Worm (Caenorhabditis elegans): ENCODE measurements around the gene inx-5.
A peak's percentile ranks its signal among the peaks of the same experiment; 100 is the strongest.
"Not testable (repeated sequence)": the region's sequence is repeated elsewhere in the genome, so short reads cannot be mapped to it uniquely, and the experiment has no call there.

inx-5 gene

DNA sequence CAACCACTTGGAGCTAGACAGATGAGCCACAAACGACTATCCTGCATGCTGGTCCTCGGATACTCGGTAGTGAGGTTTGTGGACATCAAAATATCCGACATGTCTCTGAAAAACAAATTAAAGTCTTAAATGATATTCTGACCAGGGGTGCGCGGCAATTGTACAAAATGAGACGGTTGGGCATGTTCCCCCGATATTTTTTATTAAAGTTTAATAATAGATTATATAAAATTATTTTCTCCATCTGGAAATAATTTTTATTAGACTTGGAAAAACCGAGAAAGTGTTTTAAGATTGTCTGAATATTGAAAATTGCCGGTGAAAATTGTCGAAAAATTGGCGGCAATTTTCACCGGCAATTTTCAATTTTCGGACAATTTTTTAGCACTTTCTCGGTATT is 25.6 kb upstream of the inx-5 start, which contains the start of gene F55E10.4:
F55E10.4 (minus strand) TSS at position 101 of the 400 bp plus-strand sequence.
- TF ChIP-seq Y116A8C.19 (tag; optimal IDR thresholded peaks at IDR 0.05; ENCODE audit: borderline replicate concordance) (no peak), nhr-71 (tag; optimal IDR thresholded peaks at IDR 0.05) (no peak), tbx-2 (tag; optimal IDR thresholded peaks at IDR 0.05) (no peak), ama-1 (optimal IDR thresholded peaks at IDR 0.05) (no peak), hpl-2 (GFP tag; optimal IDR thresholded peaks at IDR 0.05) (no peak), dsc-1 (tag; optimal IDR thresholded peaks at IDR 0.05) (no peak), fkh-10 (GFP tag; optimal IDR thresholded peaks at IDR 0.05) (no peak), swsn-7 (tag; optimal IDR thresholded peaks at IDR 0.05) (no peak), nhr-84 (tag; optimal IDR thresholded peaks at IDR 0.05) (no peak), mdl-1 (tag; optimal IDR thresholded peaks at IDR 0.05) (no peak), isw-1 (GFP tag; IDR thresholded peaks at IDR 0.05) (no peak), nhr-28 (tag; optimal IDR thresholded peaks at IDR 0.05) (no peak), lsy-2 (tag; optimal IDR thresholded peaks at IDR 0.05) (no peak), hlh-4 (tag; optimal IDR thresholded peaks at IDR 0.05) (no peak), nhr-20 (tag; optimal IDR thresholded peaks at IDR 0.05) (no peak)

DNA sequence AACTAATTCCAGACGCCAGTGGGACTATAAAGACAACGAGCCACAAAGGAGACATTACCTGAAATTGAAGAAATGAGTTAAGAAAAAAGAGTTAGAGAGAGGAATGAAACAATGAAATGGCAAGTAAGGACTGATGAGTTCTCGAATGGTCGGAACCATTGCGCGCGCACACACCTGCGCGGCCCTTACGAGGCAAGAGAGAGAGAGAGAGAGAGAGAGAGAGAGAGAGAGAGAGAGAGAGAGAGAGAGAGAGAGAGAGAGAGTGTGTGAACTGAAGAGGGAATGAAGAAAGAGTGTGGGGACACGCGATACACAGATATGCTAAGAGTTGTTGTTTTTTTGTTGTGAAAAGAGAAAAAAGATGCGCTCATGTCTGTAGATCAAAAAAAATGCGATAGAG is 24.2 kb upstream of the inx-5 start, which contains the start of gene R09F10.8:
R09F10.8 (minus strand) TSS at position 58 of the 400 bp plus-strand sequence.
- no peak for TF ChIP-seq aha-1 (tag; optimal IDR thresholded peaks at IDR 0.05)
- TF ChIP-seq irx-1 (tag; optimal IDR thresholded peaks at IDR 0.05): no peak
- TF ChIP-seq egl-13 (tag; optimal IDR thresholded peaks at IDR 0.05): no peak
- TF ChIP-seq lin-39 (tag; optimal IDR thresholded peaks at IDR 0.05): no peak
- TF ChIP-seq ceh-8 (GFP tag; optimal IDR thresholded peaks at IDR 0.05): no peak
- no peak for TF ChIP-seq lin-14 (GFP tag; optimal IDR thresholded peaks at IDR 0.05)
- TF ChIP-seq nhr-12 (tag; optimal IDR thresholded peaks at IDR 0.05): no peak
- TF ChIP-seq ces-1 (GFP tag; optimal IDR thresholded peaks at IDR 0.05): no peak
- no peak for TF ChIP-seq unc-86 (tag; optimal IDR thresholded peaks at IDR 0.05)
- TF ChIP-seq ztf-11 (tag; optimal IDR thresholded peaks at IDR 0.05): no peak
- no peak for TF ChIP-seq aly-2 (tag; optimal IDR thresholded peaks at IDR 0.05)
- no peak for TF ChIP-seq elt-2 (tag; optimal IDR thresholded peaks at IDR 0.05)
- no peak for TF ChIP-seq F16B12.6 (tag; optimal IDR thresholded peaks at IDR 0.05)
- TF ChIP-seq alr-1 (tag; optimal IDR thresholded peaks at IDR 0.05; ENCODE audit: borderline replicate concordance): no peak
- TF ChIP-seq mep-1 (tag; optimal IDR thresholded peaks at IDR 0.05): no peak
- TF ChIP-seq nhr-20 (tag; optimal IDR thresholded peaks at IDR 0.05): no peak

DNA sequence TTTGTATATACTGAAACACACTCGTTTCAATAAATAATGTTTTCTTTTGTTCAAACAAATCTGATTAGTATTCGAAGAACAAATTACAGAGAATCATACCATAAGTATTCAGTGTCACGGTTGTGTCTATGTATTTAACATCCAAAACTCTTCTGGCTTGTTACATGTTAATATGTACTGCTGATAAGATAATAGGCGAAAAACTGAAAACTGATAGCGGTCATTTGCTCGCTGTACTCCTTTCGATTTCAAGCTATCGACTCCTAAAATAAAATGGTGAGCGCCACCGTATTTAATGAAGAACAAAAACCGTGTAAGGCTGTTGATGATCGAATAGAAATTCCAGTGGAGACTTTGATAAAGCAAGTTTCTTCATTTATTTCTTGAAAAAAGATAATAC is 21.2 kb upstream of the inx-5 start, which contains the start of gene R09F10.1:
R09F10.1 (plus strand) TSS at position 222 of the 400 bp plus-strand sequence.
- TF ChIP-seq efl-1 (optimal IDR thresholded peaks at IDR 0.05): no peak
- TF ChIP-seq efl-1 (GFP tag; optimal IDR thresholded peaks at IDR 0.05 in 1 of 2): peak in 1 of 2 experiments; percentile 7
- peak; percentile 58 for TF ChIP-seq elt-2 (tag; optimal IDR thresholded peaks at IDR 0.05)
- TF ChIP-seq lir-3 (tag; optimal IDR thresholded peaks at IDR 0.05; ENCODE audit: poor library complexity): no peak

DNA sequence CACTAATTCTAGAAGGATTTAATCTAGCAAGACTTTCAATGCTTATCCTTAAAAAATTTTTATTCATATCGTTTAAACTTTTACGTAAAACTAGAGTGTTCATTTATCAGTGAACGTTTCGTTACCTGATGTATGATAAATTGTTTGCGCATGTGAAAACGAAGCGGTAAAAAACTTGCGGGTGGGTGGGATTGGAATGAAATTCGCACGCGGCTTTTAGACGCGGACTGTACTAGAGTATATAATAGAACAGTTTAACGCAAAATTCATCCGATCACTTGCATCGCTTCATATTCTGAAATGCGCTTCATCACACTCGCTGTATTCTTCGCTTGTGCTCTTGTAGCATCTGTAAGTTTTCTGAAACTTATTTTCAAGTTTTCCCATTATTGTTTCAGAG is 19.6 kb upstream of the inx-5 start, which contains the start of gene abu-9:
abu-9 (plus strand) TSS at position 301 of the 400 bp plus-strand sequence.
- TF ChIP-seq unc-98 (GFP tag; IDR thresholded peaks at IDR 0.05); ces-1 (GFP tag; optimal IDR thresholded peaks at IDR 0.05); nhr-84 (tag; optimal IDR thresholded peaks at IDR 0.05): not testable (repeated sequence)

DNA sequence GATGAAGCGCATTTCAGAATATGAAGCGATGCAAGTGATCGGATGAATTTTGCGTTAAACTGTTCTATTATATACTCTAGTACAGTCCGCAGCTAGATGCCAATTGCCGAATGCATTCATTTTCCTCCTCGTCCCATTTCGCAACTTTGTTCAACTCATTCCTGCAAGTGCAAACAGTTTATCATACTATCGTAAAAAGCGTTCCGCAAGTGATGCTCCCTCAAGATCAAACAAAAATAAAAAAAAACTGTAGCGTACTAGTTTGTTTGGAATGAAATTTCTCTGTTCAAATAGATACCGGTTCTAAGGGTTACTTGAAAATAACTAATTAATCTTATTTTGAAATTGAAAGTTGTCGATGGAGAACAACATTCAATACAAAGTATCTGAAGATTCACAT is 18.7 kb upstream of the inx-5 start, which contains the start of gene pqn-57:
pqn-57 (minus strand) TSS at position 101 of the 400 bp plus-strand sequence.
- no peak for TF ChIP-seq lsy-2 (tag; optimal IDR thresholded peaks at IDR 0.05)
- TF ChIP-seq nhr-28 (tag; optimal IDR thresholded peaks at IDR 0.05): no peak
- no peak for TF ChIP-seq zip-4 (GFP tag; optimal IDR thresholded peaks at IDR 0.05)
- TF ChIP-seq ets-5 (GFP tag; IDR thresholded peaks at IDR 0.05): no peak
- TF ChIP-seq snu-23 (GFP tag; optimal IDR thresholded peaks at IDR 0.05): no peak
- no peak for TF ChIP-seq unc-62 (GFP tag; optimal IDR thresholded peaks at IDR 0.05)
- TF ChIP-seq irx-1 (tag; optimal IDR thresholded peaks at IDR 0.05): no peak
- no peak for TF ChIP-seq unc-130 (tag; optimal IDR thresholded peaks at IDR 0.05)
- no peak for TF ChIP-seq C04F5.9 (tag; optimal IDR thresholded peaks at IDR 0.05)
- no peak for TF ChIP-seq nhr-90 (tag; optimal IDR thresholded peaks at IDR 0.05; ENCODE audit: poor library complexity)
- TF ChIP-seq swsn-7 (tag; optimal IDR thresholded peaks at IDR 0.05): no peak
- no peak for TF ChIP-seq elt-3 (tag; optimal IDR thresholded peaks at IDR 0.05)
- TF ChIP-seq egl-13 (tag; optimal IDR thresholded peaks at IDR 0.05): no peak
- no peak for TF ChIP-seq grh-1 (GFP tag; IDR thresholded peaks at IDR 0.05)

Data from whole organism, L1 larva.